Fruit fly (Drosophila melanogaster): ENCODE data around the gene Osi1.

DNA sequence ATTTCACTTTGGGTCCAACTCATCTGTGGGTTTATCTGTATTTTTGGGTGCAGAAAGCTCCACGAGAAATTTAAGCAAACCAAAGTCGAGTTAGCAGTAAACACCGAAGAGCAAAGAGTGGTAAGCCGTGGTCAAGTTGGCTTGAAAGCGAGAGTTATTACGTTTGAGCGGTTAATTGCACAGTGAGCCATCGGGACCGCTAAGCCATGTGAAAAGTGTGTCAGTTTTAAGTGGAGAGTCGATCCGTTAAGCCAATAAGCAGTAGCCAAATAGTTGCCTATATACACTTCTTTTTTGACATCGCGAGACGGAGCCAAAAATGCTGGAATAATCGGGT, 37.7 kb downstream of the Osi1 start:
- TF ChIP-seq CTCF (optimal IDR thresholded peaks at IDR 0.05) (no peak), CG8478 (optimal IDR thresholded peaks at IDR 0.05) (no peak)

All from S2 (cell line).